Worm (Caenorhabditis elegans) whole organism, late embryonic: ENCODE data around the gene F46H5.11.

Experiments used
- C08G9.2 ChIP-seq: sonication (generic microtip); optimal IDR thresholded peaks from 2 replicates; lab custom pipeline; 2016; ENCODE audit warnings: mild to moderate bottlenecking, missing genetic modification characterization, moderate library complexity, missing compliant biosample characterization
- C38D4.7 ChIP-seq: fragments of 200-800 bp; sonication (Bioruptor generic); optimal IDR thresholded peaks from 2 replicates; lab custom pipeline; 2018; ENCODE audit warnings: mild to moderate bottlenecking, missing genetic modification characterization, moderate library complexity, missing compliant biosample characterization
- F13H6.1 ChIP-seq: sonication (generic microtip); optimal IDR thresholded peaks from 2 replicates; lab custom pipeline; 2016; ENCODE audit warnings: missing genetic modification characterization, missing compliant biosample characterization
- T23F11.4 ChIP-seq: fragments of 200-800 bp; sonication (Bioruptor generic); optimal IDR thresholded peaks from 2 replicates; lab custom pipeline; 2018; ENCODE audit warnings: mild to moderate bottlenecking, missing genetic modification characterization, missing compliant biosample characterization
- Y22D7AL.16 ChIP-seq: sonication (generic microtip); optimal IDR thresholded peaks from 2 replicates; lab custom pipeline; 2016; ENCODE audit warnings: missing genetic modification characterization, missing compliant biosample characterization
- ceh-18 ChIP-seq: sonication (generic microtip); optimal IDR thresholded peaks from 2 replicates; lab custom pipeline; 2016; ENCODE audit warnings: missing genetic modification characterization, missing compliant biosample characterization
- ceh-19 ChIP-seq: fragments of 200-800 bp; sonication (Bioruptor generic); optimal IDR thresholded peaks from 2 replicates; lab custom pipeline; 2018; ENCODE audit warnings: mild to moderate bottlenecking, missing genetic modification characterization, missing compliant biosample characterization
- ceh-2 ChIP-seq: sonication (generic microtip); optimal IDR thresholded peaks from 2 replicates; lab custom pipeline; 2016; ENCODE audit warnings: missing genotype, missing genetic modification characterization, missing compliant biosample characterization
- ceh-22 ChIP-seq: sonication (generic microtip); optimal IDR thresholded peaks from 2 replicates; lab custom pipeline; 2017; ENCODE audit warnings: missing biosample characterization, missing genetic modification characterization
- ceh-24 ChIP-seq: sonication (generic microtip); optimal IDR thresholded peaks from 2 replicates; lab custom pipeline; 2016; ENCODE audit warnings: mild to moderate bottlenecking, missing genetic modification characterization, missing compliant biosample characterization
- ceh-30 ChIP-seq: fragments of 150-350 bp; optimal IDR thresholded peaks from 2 replicates; lab custom pipeline; 2014; ENCODE audit warnings: missing biosample characterization, missing genetic modification characterization
- ceh-45 ChIP-seq: fragments of 200-800 bp; sonication (Bioruptor generic); IDR thresholded peaks from 2 replicates; pipeline ENCODE4 v1.3.6; 2022; ENCODE audit warnings: missing genetic modification reagents, missing genetic modification characterization, missing compliant biosample characterization
- dmd-4 ChIP-seq: sonication (generic microtip); optimal IDR thresholded peaks from 2 replicates; lab custom pipeline; 2016; ENCODE audit warnings: borderline replicate concordance, missing genetic modification characterization, missing compliant biosample characterization
- dve-1 ChIP-seq: sonication (generic microtip); optimal IDR thresholded peaks from 2 replicates; lab custom pipeline; 2017; ENCODE audit warnings: antibody characterized with exemption, mild to moderate bottlenecking, missing genetic modification characterization, missing compliant biosample characterization
- elt-2 ChIP-seq: sonication (generic microtip); optimal IDR thresholded peaks from 2 replicates; lab custom pipeline; 2016; ENCODE audit warnings: missing genetic modification reagents, missing genetic modification characterization, missing compliant biosample characterization
- elt-4 ChIP-seq: sonication (generic microtip); optimal IDR thresholded peaks from 2 replicates; lab custom pipeline; 2016; ENCODE audit warnings: missing genetic modification characterization, missing compliant biosample characterization
- ets-4 ChIP-seq: sonication (generic microtip); optimal IDR thresholded peaks from 2 replicates; lab custom pipeline; 2016; ENCODE audit warnings: missing genetic modification characterization, missing compliant biosample characterization
- fax-1 ChIP-seq: sonication (generic microtip); optimal IDR thresholded peaks from 2 replicates; lab custom pipeline; 2016; ENCODE audit warnings: missing genotype, missing genetic modification characterization, missing compliant biosample characterization
- fkh-10 ChIP-seq: fragments of 150-350 bp; optimal IDR thresholded peaks from 2 replicates; lab custom pipeline; 2014; ENCODE audit warnings: missing biosample characterization, missing genetic modification reagents, missing genetic modification characterization
- hlh-30 ChIP-seq: sonication (generic microtip); optimal IDR thresholded peaks from 2 replicates; lab custom pipeline; 2017; ENCODE audit warnings: antibody characterized with exemption, missing genetic modification characterization, missing compliant biosample characterization; ENCODE audit not compliant: insufficient read depth
- lim-6 ChIP-seq: sonication (generic microtip); optimal IDR thresholded peaks from 2 replicates; lab custom pipeline; 2016; ENCODE audit warnings: missing genetic modification characterization, missing compliant biosample characterization
- lin-11 ChIP-seq: fragments of 200-800 bp; sonication (Bioruptor generic); optimal IDR thresholded peaks from 2 replicates; lab custom pipeline; 2018; ENCODE audit warnings: mild to moderate bottlenecking, missing genetic modification characterization, missing compliant biosample characterization
- madf-2 ChIP-seq: sonication (generic microtip); optimal IDR thresholded peaks from 2 replicates; lab custom pipeline; 2017; ENCODE audit warnings: missing genetic modification characterization, missing compliant biosample characterization
- nfya-1 ChIP-seq: sonication (generic microtip); optimal IDR thresholded peaks from 2 replicates; lab custom pipeline; 2017; ENCODE audit warnings: missing genetic modification characterization, mild to moderate bottlenecking, missing compliant biosample characterization, antibody characterized with exemption, moderate library complexity
- nhr-232 ChIP-seq: sonication (generic microtip); optimal IDR thresholded peaks from 2 replicates; lab custom pipeline; 2016; ENCODE audit warnings: missing genetic modification characterization, missing compliant biosample characterization
- odd-2 ChIP-seq: sonication (generic microtip); optimal IDR thresholded peaks from 2 replicates; lab custom pipeline; 2017; ENCODE audit warnings: antibody characterized with exemption, mild to moderate bottlenecking, missing genetic modification characterization, missing compliant biosample characterization
- pat-9 ChIP-seq: fragments of 200-800 bp; sonication (Bioruptor generic); optimal IDR thresholded peaks from 2 replicates; lab custom pipeline; 2018; ENCODE audit warnings: mild to moderate bottlenecking, missing genetic modification characterization, moderate library complexity, missing compliant biosample characterization
- pha-2 ChIP-seq: sonication (generic microtip); optimal IDR thresholded peaks from 2 replicates; lab custom pipeline; 2017; ENCODE audit warnings: mild to moderate bottlenecking, missing genetic modification characterization, missing compliant biosample characterization
- pros-1 ChIP-seq: fragments of 150-350 bp; optimal IDR thresholded peaks from 2 replicates; lab custom pipeline; 2014; ENCODE audit warnings: missing biosample characterization, missing genetic modification reagents, missing genetic modification characterization
- ref-2 ChIP-seq: sonication (generic microtip); optimal IDR thresholded peaks from 2 replicates; lab custom pipeline; 2016; ENCODE audit warnings: missing genetic modification characterization, missing compliant biosample characterization
- sdc-2 ChIP-seq: sonication (generic microtip); optimal IDR thresholded peaks from 2 replicates; lab custom pipeline; 2016; ENCODE audit warnings: missing genotype, missing genetic modification characterization, missing compliant biosample characterization
- sox-4 ChIP-seq: sonication (generic microtip); optimal IDR thresholded peaks from 2 replicates; lab custom pipeline; 2017; ENCODE audit warnings: mild to moderate bottlenecking, missing genetic modification characterization, inconsistent platforms, missing compliant biosample characterization
- tbx-2 ChIP-seq: sonication (generic microtip); optimal IDR thresholded peaks from 2 replicates; lab custom pipeline; 2016; ENCODE audit warnings: missing genetic modification characterization, missing compliant biosample characterization
- tbx-7 ChIP-seq: sonication (generic microtip); optimal IDR thresholded peaks from 2 replicates; lab custom pipeline; 2016; ENCODE audit warnings: missing genotype, missing genetic modification characterization, missing compliant biosample characterization
- unc-3 ChIP-seq, 2 experiments: fragments of 200-800 bp in 1 of 2; sonication (Bioruptor generic) in 1 of 2; sonication (generic microtip) in 1 of 2; conservative IDR thresholded peaks in 1 of 2; optimal IDR thresholded peaks in 1 of 2; 2 replicates each; pipeline versions ENCODE4 v1.3.6 to Lab custom; 2016 to 2022; ENCODE audit warnings: missing compliant biosample characterization in 2 of 2, missing genetic modification characterization in 2 of 2, missing genetic modification reagents in 1 of 2
- unc-42 ChIP-seq: sonication (generic microtip); optimal IDR thresholded peaks from 2 replicates; lab custom pipeline; 2016; ENCODE audit warnings: missing genotype, missing genetic modification characterization, missing compliant biosample characterization
- unc-86 ChIP-seq: sonication (generic microtip); optimal IDR thresholded peaks from 2 replicates; lab custom pipeline; 2016; ENCODE audit warnings: missing genetic modification characterization, missing compliant biosample characterization
- ztf-16 ChIP-seq: sonication (generic microtip); optimal IDR thresholded peaks from 2 replicates; lab custom pipeline; 2017; ENCODE audit warnings: missing genetic modification characterization, missing compliant biosample characterization

F46H5.11 gene

DNA sequence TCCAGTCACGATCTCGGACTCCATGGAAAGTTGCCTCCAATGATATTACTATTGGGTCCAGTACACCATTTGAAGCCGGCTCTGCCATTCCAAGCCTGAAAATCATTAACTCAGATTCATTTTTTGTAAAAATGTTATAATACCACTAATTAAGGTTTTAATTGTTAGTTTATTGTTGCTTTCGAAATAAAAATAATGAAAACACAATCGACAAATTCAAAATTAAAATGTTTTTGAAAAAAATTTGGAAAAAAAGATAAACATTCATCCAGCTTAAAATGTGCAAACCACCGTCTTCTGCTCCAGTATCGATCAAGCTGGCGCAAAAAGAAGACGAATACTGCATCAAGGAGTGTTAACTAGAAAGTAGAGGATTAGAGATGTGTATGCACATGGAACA is 15.0 kb downstream of the F46H5.11 start, which contains the start of gene F46H5.5:
Gene F46H5.5 (minus strand): TSS at position 101 of the 400 bp plus-strand sequence.
- TF ChIP-seq ceh-19 (GFP tag; lab: Kevin White, UChicago) = no peak
- no peak for TF ChIP-seq dve-1
- TF ChIP-seq T23F11.4 (GFP tag; lab: Kevin White, UChicago) = no peak
- TF ChIP-seq lim-6 (tag; lab: Kevin White, UChicago) = no peak
- TF ChIP-seq ceh-24 (tag; lab: Kevin White, UChicago) = no peak
- TF ChIP-seq ceh-45 = no peak
- no peak for TF ChIP-seq unc-42 (tag; lab: Kevin White, UChicago)
- TF ChIP-seq ref-2 = no peak
- TF ChIP-seq F13H6.1 (tag; lab: Kevin White, UChicago) = no peak
- TF ChIP-seq ceh-22 = no peak
- TF ChIP-seq unc-86 (tag; lab: Kevin White, UChicago) = no peak
- TF ChIP-seq pha-2 (tag; lab: Kevin White, UChicago) = no peak
- no peak for TF ChIP-seq dmd-4 (tag; lab: Kevin White, UChicago)
- no peak for TF ChIP-seq elt-4 (tag; lab: Kevin White, UChicago)
- no peak for TF ChIP-seq madf-2 (tag; lab: Kevin White, UChicago)
- no peak for TF ChIP-seq nhr-232
- no peak for TF ChIP-seq lin-11 (tag; lab: Kevin White, UChicago)
- TF ChIP-seq C38D4.7 (GFP tag; lab: Kevin White, UChicago) = no peak

ce11 chrX:7254558-7254957 is 17.3 kb downstream of the F46H5.11 start, which contains the start of gene F46H5.4:
F46H5.4 (minus strand) TSS chrX:7254610.
- no peak for TF ChIP-seq fkh-10 (GFP tag; lab: Kevin White, UChicago)
- peak; percentile 2 for TF ChIP-seq ceh-18 (tag; lab: Kevin White, UChicago)
- TF ChIP-seq ztf-16 = no peak
- TF ChIP-seq unc-42 (tag; lab: Kevin White, UChicago) = peak; percentile 56
- TF ChIP-seq ceh-19 (GFP tag; lab: Kevin White, UChicago) = peak; percentile 35
- peak; percentile 28 for TF ChIP-seq nfya-1 (tag; lab: Kevin White, UChicago)
- TF ChIP-seq dmd-4 (tag; lab: Kevin White, UChicago) = peak; percentile 29
- TF ChIP-seq ref-2 = peak; percentile 49
- peak; percentile 4 for TF ChIP-seq ceh-2
- no peak for TF ChIP-seq dve-1
- peak; percentile 48 for TF ChIP-seq sdc-2 (tag; lab: Kevin White, UChicago)
- TF ChIP-seq tbx-2 (tag; lab: Kevin White, UChicago) = peak; percentile 50
- no peak for TF ChIP-seq odd-2 (tag; lab: Kevin White, UChicago)

ce11 chrX:7244756-7245155 is 27.1 kb downstream of the F46H5.11 start:
- no peak for TF ChIP-seq pat-9
- TF ChIP-seq elt-2 = peak; percentile 60

ce11 chrX:7242878-7243277 is 29.0 kb downstream of the F46H5.11 start, which contains the start of gene F46H5.7:
F46H5.7 (minus strand) TSS chrX:7242983.
- TF ChIP-seq Y22D7AL.16 (tag; lab: Kevin White, UChicago) (no peak), tbx-2 (tag; lab: Kevin White, UChicago) (peak; percentile 25)
- TF ChIP-seq, all 69 proteins: peak for 1

- TF ChIP-seq sox-4 (tag; lab: Kevin White, UChicago) = no peak
- no peak for TF ChIP-seq dmd-4 (tag; lab: Kevin White, UChicago)
- no peak for TF ChIP-seq C08G9.2
- TF ChIP-seq lim-6 (tag; lab: Kevin White, UChicago) = no peak
- no peak for TF ChIP-seq tbx-7 (tag; lab: Kevin White, UChicago)
- no peak for TF ChIP-seq fkh-10 (GFP tag; lab: Kevin White, UChicago)
- no peak for TF ChIP-seq unc-3 (GFP tag; conservative IDR thresholded peaks at IDR 0.05; lab: Robert Waterston, UW)
- no peak for TF ChIP-seq unc-3 (tag; optimal IDR thresholded peaks at IDR 0.05; lab: Kevin White, UChicago)
- TF ChIP-seq hlh-30 = no peak
- no peak for TF ChIP-seq pros-1 (tag; lab: Kevin White, UChicago)
- no peak for TF ChIP-seq unc-86 (tag; lab: Kevin White, UChicago)
- no peak for TF ChIP-seq ceh-22
- no peak for TF ChIP-seq ets-4
- no peak for TF ChIP-seq ceh-30 (tag; lab: Kevin White, UChicago)
- no peak for TF ChIP-seq fax-1 (tag; lab: Kevin White, UChicago)
- TF ChIP-seq, all 69 proteins: peak for 0
Observed at ce11 chrX:7242119-7242518, 29.7 kb downstream of the F46H5.11 start.
